Fruit fly (Drosophila melanogaster): Measurements from ENCODE around the gene CG14074.
A peak's percentile ranks its signal among the peaks of the same experiment; 100 is the strongest.

The CG14074 gene

dm6 chr3L:18867521-18867920 lies 1.5 kb downstream of the CG14074 start, which contains the start of gene Dysb (continued):
- no peak for TF ChIP-seq cad (GFP tag; optimal IDR thresholded peaks at IDR 0.05)
- TF ChIP-seq CG12236 (GFP tag; optimal IDR thresholded peaks at IDR 0.05), result no peak
- peak; percentile 88 for TF ChIP-seq CG2120 (GFP tag; optimal IDR thresholded peaks at IDR 0.05)
- peak; percentile 52 for TF ChIP-seq fd64A (GFP tag; optimal IDR thresholded peaks at IDR 0.05)
- TF ChIP-seq MESR4 (GFP tag; optimal IDR thresholded peaks at IDR 0.05), result peak; percentile 51
- peak; percentile 76 for TF ChIP-seq E2f2 (GFP tag; IDR thresholded peaks at IDR 0.05)
- no peak for TF ChIP-seq CG7963 (GFP tag; IDR thresholded peaks at IDR 0.05; ENCODE audit: partially characterized antibody)
- TF ChIP-seq dm (GFP tag; optimal IDR thresholded peaks at IDR 0.05), result no peak
- TF ChIP-seq CG9437 (GFP tag; optimal IDR thresholded peaks at IDR 0.05), result peak; percentile 69
- no peak for TF ChIP-seq D (optimal IDR thresholded peaks at IDR 0.05)
- TF ChIP-seq D (GFP tag; optimal IDR thresholded peaks at IDR 0.05), result peak; percentile 80
- peak; percentile 63 for TF ChIP-seq CG4820 (GFP tag; optimal IDR thresholded peaks at IDR 0.05)
- TF ChIP-seq disco-r (GFP tag; optimal IDR thresholded peaks at IDR 0.05), result no peak
- peak; percentile 85 for TF ChIP-seq sisA (GFP tag; IDR thresholded peaks at IDR 0.05)
- TF ChIP-seq tll (GFP tag; optimal IDR thresholded peaks at IDR 0.05), result no peak
- no peak for TF ChIP-seq CG3726 (GFP tag; IDR thresholded peaks at IDR 0.05)
- peak; percentile 38 for TF ChIP-seq CG6654 (GFP tag; optimal IDR thresholded peaks at IDR 0.05)
- TF ChIP-seq Meics (GFP tag; optimal IDR thresholded peaks at IDR 0.05), result peak; percentile 89
- peak; percentile 53 for TF ChIP-seq Atf-2 (GFP tag; optimal IDR thresholded peaks at IDR 0.05)
- TF ChIP-seq Hey (tag; optimal IDR thresholded peaks at IDR 0.05), result no peak
- peak; percentile 77 for TF ChIP-seq CG12219 (GFP tag; optimal IDR thresholded peaks at IDR 0.05)
- peak; percentile 25 for TF ChIP-seq CG9797 (GFP tag; optimal IDR thresholded peaks at IDR 0.05)
- peak; percentile 92 for TF ChIP-seq CG16779 (GFP tag; IDR thresholded peaks at IDR 0.05)
- TF ChIP-seq Optix (GFP tag; IDR thresholded peaks at IDR 0.05), result peak; percentile 84
- no peak for TF ChIP-seq CG42726 (GFP tag; IDR thresholded peaks at IDR 0.05; ENCODE audit: partially characterized antibody)
- TF ChIP-seq Ets97D (GFP tag; optimal IDR thresholded peaks at IDR 0.05), result peak; percentile 33
- TF ChIP-seq gro (GFP tag; optimal IDR thresholded peaks at IDR 0.05), result peak; percentile 37
- peak; percentile 50 for TF ChIP-seq CG7786 (GFP tag; optimal IDR thresholded peaks at IDR 0.05)
- TF ChIP-seq gce (GFP tag; IDR thresholded peaks at IDR 0.05), result peak; percentile 90
- TF ChIP-seq CG14710 (tag; optimal IDR thresholded peaks at IDR 0.05), result peak; percentile 85
- no peak for TF ChIP-seq amos (GFP tag; IDR thresholded peaks at IDR 0.05; ENCODE audit: partially characterized antibody)
- TF ChIP-seq emc (GFP tag; optimal IDR thresholded peaks at IDR 0.05), result no peak
- TF ChIP-seq al (GFP tag; IDR thresholded peaks at IDR 0.05), result peak; percentile 85
- peak; percentile 39 for TF ChIP-seq Dip3 (GFP tag; optimal IDR thresholded peaks at IDR 0.05)
- TF ChIP-seq dan (GFP tag; IDR thresholded peaks at IDR 0.05), result no peak
- peak; percentile 22 for TF ChIP-seq CTCF (GFP tag; optimal IDR thresholded peaks at IDR 0.05)
- peak; percentile 88 for TF ChIP-seq oc (tag; optimal IDR thresholded peaks at IDR 0.05)
- TF ChIP-seq CG4617 (GFP tag; optimal IDR thresholded peaks at IDR 0.05; ENCODE audit: borderline replicate concordance), result peak; percentile 39
- TF ChIP-seq h (optimal IDR thresholded peaks at IDR 0.05), result no peak
- TF ChIP-seq CG2202 (tag; optimal IDR thresholded peaks at IDR 0.05), result peak; percentile 58
- TF ChIP-seq nerfin-1 (tag; optimal IDR thresholded peaks at IDR 0.05), result peak; percentile 76
- TF ChIP-seq zfh1 (GFP tag; IDR thresholded peaks at IDR 0.05), result peak; percentile 93
- TF ChIP-seq CG3163 (GFP tag; optimal IDR thresholded peaks at IDR 0.05), result peak; percentile 12
- peak; percentile 81 for TF ChIP-seq fd3F (GFP tag; optimal IDR thresholded peaks at IDR 0.05)
- TF ChIP-seq Nf-YC (tag; optimal IDR thresholded peaks at IDR 0.05), result peak; percentile 83
- no peak for TF ChIP-seq Sry-δ (GFP tag; optimal IDR thresholded peaks at IDR 0.05)
- peak; percentile 48 for TF ChIP-seq vfl (GFP tag; optimal IDR thresholded peaks at IDR 0.05)
- peak; percentile 89 for TF ChIP-seq stc (GFP tag; IDR thresholded peaks at IDR 0.05)
- TF ChIP-seq lab (GFP tag; optimal IDR thresholded peaks at IDR 0.05), result peak; percentile 95
- peak; percentile 50 for TF ChIP-seq CG10274 (GFP tag; optimal IDR thresholded peaks at IDR 0.05)
- peak; percentile 88 for TF ChIP-seq grau (tag; optimal IDR thresholded peaks at IDR 0.05)
- TF ChIP-seq Doc2 (GFP tag; IDR thresholded peaks at IDR 0.05), result no peak
- TF ChIP-seq usp (GFP tag; optimal IDR thresholded peaks at IDR 0.05), result no peak
